Worm (Caenorhabditis elegans): ENCODE data around the gene F29B9.1.
A peak's percentile ranks its signal among the peaks of the same experiment; 100 is the strongest.

- TF ChIP-seq sox-4 (tag; optimal IDR thresholded peaks at IDR 0.05) (no peak), ama-1 (optimal IDR thresholded peaks at IDR 0.05) (no peak), lim-6 (tag; optimal IDR thresholded peaks at IDR 0.05) (no peak), tbx-2 (tag; optimal IDR thresholded peaks at IDR 0.05) (peak; percentile 51), pqm-1 (tag; optimal IDR thresholded peaks at IDR 0.05) (no peak), T23F11.4 (GFP tag; optimal IDR thresholded peaks at IDR 0.05) (no peak), fax-1 (tag; optimal IDR thresholded peaks at IDR 0.05) (no peak), npax-4 (tag; optimal IDR thresholded peaks at IDR 0.05) (no peak), pha-2 (tag; optimal IDR thresholded peaks at IDR 0.05) (no peak), ceh-30 (tag; optimal IDR thresholded peaks at IDR 0.05) (no peak), hlh-8 (tag; optimal IDR thresholded peaks at IDR 0.05) (no peak), pag-3 (tag; optimal IDR thresholded peaks at IDR 0.05; ENCODE audit: borderline replicate concordance) (no peak), lin-11 (tag; optimal IDR thresholded peaks at IDR 0.05) (no peak), nfya-1 (tag; optimal IDR thresholded peaks at IDR 0.05) (peak; percentile 75)
Observed at ce11 chrIV:4705182-4705581, 40.0 kb downstream of the F29B9.1 start.
